Worm (Caenorhabditis elegans): Measurements from ENCODE around the gene twk-26.

The twk-26 gene

DNA sequence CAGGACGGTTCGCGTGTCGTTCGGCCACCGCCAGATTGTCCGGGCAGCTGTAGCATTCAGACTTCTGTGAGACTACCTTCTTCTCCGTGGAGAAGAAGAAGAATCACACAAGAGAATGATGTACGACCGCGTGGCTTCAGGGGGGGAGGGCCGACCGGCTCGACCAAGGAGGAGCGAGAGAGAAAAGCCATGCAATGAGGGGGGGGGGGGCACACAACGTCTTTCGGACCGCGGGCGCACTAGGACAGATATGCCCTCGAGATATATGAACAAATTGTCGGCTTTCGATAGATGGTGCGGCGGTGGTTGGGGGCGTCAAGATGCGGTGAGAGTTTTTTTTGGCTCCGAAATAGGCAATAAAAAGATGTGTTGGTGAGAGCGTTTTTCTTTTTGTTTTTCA, 14.0 kb downstream of the twk-26 start (continued):
- TF ChIP-seq lin-38 (GFP tag; IDR thresholded peaks at IDR 0.05) (no peak), ceh-32 (tag; optimal IDR thresholded peaks at IDR 0.05; ENCODE audit: poor library complexity) (no peak), F44E2.7 (GFP tag; IDR thresholded peaks at IDR 0.05) (no peak), ceh-82 (tag; optimal IDR thresholded peaks at IDR 0.05) (no peak), nhr-11 (tag; optimal IDR thresholded peaks at IDR 0.05) (no peak), mep-1 (tag; optimal IDR thresholded peaks at IDR 0.05) (no peak), spr-3 (GFP tag; optimal IDR thresholded peaks at IDR 0.05) (no peak), set-16 (GFP tag; IDR thresholded peaks at IDR 0.05) (peak; percentile 83), nhr-10 (tag; optimal IDR thresholded peaks at IDR 0.05) (no peak), hlh-11 (tag; optimal IDR thresholded peaks at IDR 0.05) (peak; percentile 8), nhr-76 (tag; optimal IDR thresholded peaks at IDR 0.05) (no peak), unc-62 (GFP tag; optimal IDR thresholded peaks at IDR 0.05 in 1 of 2) (peak in 1 of 2 experiments; percentile 14), unc-62 (tag; optimal IDR thresholded peaks at IDR 0.05) (no peak), nhr-237 (tag; optimal IDR thresholded peaks at IDR 0.05) (no peak), cey-2 (tag; optimal IDR thresholded peaks at IDR 0.05; ENCODE audit: borderline replicate concordance, insufficient read depth) (no peak)

- peak; percentile 53 for TF ChIP-seq ces-1 (GFP tag; optimal IDR thresholded peaks at IDR 0.05)
- no peak for TF ChIP-seq nhr-111 (GFP tag; optimal IDR thresholded peaks at IDR 0.05)
- peak; percentile 33 for TF ChIP-seq fkh-10 (GFP tag; optimal IDR thresholded peaks at IDR 0.05)
Observed at ce11 chrX:3040021-3040420, 14.6 kb downstream of the twk-26 start.

- peak; percentile 3 for TF ChIP-seq cey-2 (tag; optimal IDR thresholded peaks at IDR 0.05; ENCODE audit: borderline replicate concordance, insufficient read depth)
- TF ChIP-seq mdt-29 (GFP tag; IDR thresholded peaks at IDR 0.05): peak; percentile 97
- peak; percentile 81 for TF ChIP-seq nhr-10 (tag; optimal IDR thresholded peaks at IDR 0.05)
- peak; percentile 92 for TF ChIP-seq Y5F2A.4 (GFP tag; optimal IDR thresholded peaks at IDR 0.05)
- peak; percentile 85 for TF ChIP-seq F49E8.2 (tag; optimal IDR thresholded peaks at IDR 0.05; ENCODE audit: borderline replicate concordance)
- TF ChIP-seq attf-4 (tag; optimal IDR thresholded peaks at IDR 0.05): no peak
- peak; percentile 86 for TF ChIP-seq ceh-32 (tag; optimal IDR thresholded peaks at IDR 0.05; ENCODE audit: poor library complexity)
- peak; percentile 90 for TF ChIP-seq F10B5.3 (tag; optimal IDR thresholded peaks at IDR 0.05)
- peak; percentile 98 for TF ChIP-seq pha-4 (GFP tag; IDR thresholded peaks at IDR 0.05)
- peak; percentile 23 for TF ChIP-seq pha-4 (tag; optimal IDR thresholded peaks at IDR 0.05)
- peak; percentile 96 for TF ChIP-seq D1046.2 (GFP tag; IDR thresholded peaks at IDR 0.05)
- peak; percentile 91 for TF ChIP-seq zip-11 (GFP tag; IDR thresholded peaks at IDR 0.05)
- TF ChIP-seq skn-1 (tag; optimal IDR thresholded peaks at IDR 0.05): no peak
- peak; percentile 99 for TF ChIP-seq nhr-41 (GFP tag; IDR thresholded peaks at IDR 0.05)
- peak; percentile 99 for TF ChIP-seq F44E2.7 (GFP tag; IDR thresholded peaks at IDR 0.05)
- no peak for TF ChIP-seq pqm-1 (tag; optimal IDR thresholded peaks at IDR 0.05)
- peak; percentile 100 for TF ChIP-seq dmd-8 (GFP tag; IDR thresholded peaks at IDR 0.05)
- peak; percentile 99 for TF ChIP-seq Y105C5A.15 (GFP tag; IDR thresholded peaks at IDR 0.05)
- TF ChIP-seq dpl-1 (GFP tag; optimal IDR thresholded peaks at IDR 0.05): peak; percentile 51
- peak in 1 of 2 experiments; percentile 99 for TF ChIP-seq unc-62 (GFP tag; optimal IDR thresholded peaks at IDR 0.05 in 1 of 2)
- TF ChIP-seq unc-62 (tag; optimal IDR thresholded peaks at IDR 0.05): no peak
- TF ChIP-seq Y48G9A.11 (GFP tag; IDR thresholded peaks at IDR 0.05): peak; percentile 91
- TF ChIP-seq nhr-102 (tag; optimal IDR thresholded peaks at IDR 0.05): peak; percentile 95
- TF ChIP-seq daf-16 (GFP tag; optimal IDR thresholded peaks at IDR 0.05): peak; percentile 84 to 96
- TF ChIP-seq daf-16 (tag; optimal IDR thresholded peaks at IDR 0.05): peak; percentile 85
- no peak for TF ChIP-seq ceh-28 (tag; optimal IDR thresholded peaks at IDR 0.05)
- peak; percentile 93 for TF ChIP-seq spr-3 (GFP tag; optimal IDR thresholded peaks at IDR 0.05)
- peak; percentile 83 for TF ChIP-seq T20F7.1 (GFP tag; optimal IDR thresholded peaks at IDR 0.05)
- TF ChIP-seq ctbp-1 (GFP tag; IDR thresholded peaks at IDR 0.05): peak; percentile 98
- TF ChIP-seq snpc-4 (tag; optimal IDR thresholded peaks at IDR 0.05): no peak
- peak; percentile 1 for TF ChIP-seq nhr-237 (tag; optimal IDR thresholded peaks at IDR 0.05)
- no peak for TF ChIP-seq ceh-82 (tag; optimal IDR thresholded peaks at IDR 0.05)
- TF ChIP-seq daf-19 (GFP tag; conservative IDR thresholded peaks at IDR 0.05): peak; percentile 98
- TF ChIP-seq T26A8.4 (GFP tag; IDR thresholded peaks at IDR 0.05): peak; percentile 97
- TF ChIP-seq ceh-62 (tag; optimal IDR thresholded peaks at IDR 0.05): no peak
- peak; percentile 90 for TF ChIP-seq mxl-2 (GFP tag; conservative IDR thresholded peaks at IDR 0.05)
- TF ChIP-seq lim-7 (GFP tag; IDR thresholded peaks at IDR 0.05): peak; percentile 99
- peak; percentile 97 for TF ChIP-seq Y75B8A.6 (GFP tag; IDR thresholded peaks at IDR 0.05)
- TF ChIP-seq hlh-11 (tag; optimal IDR thresholded peaks at IDR 0.05): peak; percentile 90
- TF ChIP-seq nhr-76 (tag; optimal IDR thresholded peaks at IDR 0.05): no peak
Observed at ce11 chrX:3035972-3036379, 18.6 kb downstream of the twk-26 start.
